Fruit fly (Drosophila melanogaster) whole organism, pupa: ENCODE data around the gene Duba.

Experiments used
- CG10348 ChIP-seq: fragments of 200-800 bp; sonication (Bioruptor generic); IDR thresholded peaks from 2 replicates; pipeline ENCODE4 v1.3.6; 2022; ENCODE audit warnings: missing biosample characterization, missing genetic modification characterization
- CG12605 ChIP-seq: fragments of 200-800 bp; sonication (Bioruptor generic); IDR thresholded peaks from 2 replicates; pipeline ENCODE4 v1.3.6; 2022; ENCODE audit warnings: missing biosample characterization, missing genetic modification characterization
- CG13204 ChIP-seq: fragments of 200-800 bp; sonication (Bioruptor generic); optimal IDR thresholded peaks from 2 replicates; lab custom pipeline; 2018; ENCODE audit warnings: missing biosample characterization, mild to moderate bottlenecking, missing genetic modification characterization, moderate library complexity
- CG14655 ChIP-seq: fragments of 200-800 bp; sonication (Bioruptor generic); optimal IDR thresholded peaks from 3 replicates; lab custom pipeline; 2017; ENCODE audit warnings: mild to moderate bottlenecking, missing biosample characterization, missing genetic modification reagents, missing genetic modification characterization
- CG15710 ChIP-seq: fragments of 200-800 bp; sonication (Bioruptor generic); optimal IDR thresholded peaks from 2 replicates; lab custom pipeline; 2018; ENCODE audit warnings: missing biosample characterization, mild to moderate bottlenecking, missing genetic modification characterization, moderate library complexity
- CG17806 ChIP-seq: fragments of 200-800 bp; sonication (Bioruptor generic); optimal IDR thresholded peaks from 2 replicates; lab custom pipeline; 2018; ENCODE audit warnings: missing biosample characterization, mild to moderate bottlenecking, missing genetic modification characterization, moderate library complexity
- CG32121 ChIP-seq: fragments of 200-800 bp; sonication (Bioruptor generic); IDR thresholded peaks from 2 replicates; pipeline ENCODE4 v1.3.6; 2022; ENCODE audit warnings: missing biosample characterization, missing genetic modification characterization
- CG34367 ChIP-seq: fragments of 200-800 bp; sonication (Bioruptor generic); optimal IDR thresholded peaks from 2 replicates; lab custom pipeline; 2018; ENCODE audit warnings: missing biosample characterization, mild to moderate bottlenecking, missing genetic modification characterization
- CG4496 ChIP-seq: fragments of 200-800 bp; sonication (Bioruptor generic); IDR thresholded peaks from 3 replicates; pipeline ENCODE4 v1.3.6; 2022; ENCODE audit warnings: missing biosample characterization, missing genetic modification characterization
- CG8159 ChIP-seq: fragments of 200-800 bp; sonication (Bioruptor generic); optimal IDR thresholded peaks from 3 replicates; lab custom pipeline; 2018; ENCODE audit warnings: missing biosample characterization, mild to moderate bottlenecking, missing genetic modification characterization, moderate library complexity
- CG8301 ChIP-seq: fragments of 200-800 bp; sonication (Bioruptor generic); optimal IDR thresholded peaks from 2 replicates; lab custom pipeline; 2018; ENCODE audit warnings: missing biosample characterization, mild to moderate bottlenecking, missing genetic modification characterization
- CG9948 ChIP-seq: fragments of 200-800 bp; sonication (Bioruptor generic); optimal IDR thresholded peaks from 2 replicates; lab custom pipeline; 2018; ENCODE audit warnings: missing biosample characterization, mild to moderate bottlenecking, missing genetic modification characterization, moderate library complexity
- D1 ChIP-seq: fragments of 200-800 bp; sonication (Bioruptor generic); optimal IDR thresholded peaks from 2 replicates; lab custom pipeline; 2018; ENCODE audit warnings: missing biosample characterization, mild to moderate bottlenecking, missing genetic modification characterization, moderate library complexity
- EcR ChIP-seq: fragments of 200-800 bp; sonication (Bioruptor generic); optimal IDR thresholded peaks from 3 replicates; lab custom pipeline; 2019; ENCODE audit warnings: missing biosample characterization, missing genetic modification characterization, mild to moderate bottlenecking, moderate library complexity, missing genetic modification reagents
- Ets98B ChIP-seq: fragments of 200-800 bp; sonication (Bioruptor generic); IDR thresholded peaks from 2 replicates; pipeline ENCODE4 v1.3.6; 2022; ENCODE audit warnings: missing biosample characterization, missing genetic modification characterization
- Pif1A ChIP-seq: fragments of 200-800 bp; sonication (Bioruptor generic); optimal IDR thresholded peaks from 3 replicates; lab custom pipeline; 2016; ENCODE audit warnings: missing biosample characterization, missing genetic modification characterization
- Pif1B ChIP-seq: fragments of 200-800 bp; sonication (Bioruptor generic); optimal IDR thresholded peaks from 3 replicates; lab custom pipeline; 2016; ENCODE audit warnings: missing biosample characterization, missing genetic modification characterization
- Snoo ChIP-seq: fragments of 200-800 bp; sonication (Bioruptor generic); optimal IDR thresholded peaks from 3 replicates; lab custom pipeline; 2017; ENCODE audit warnings: missing biosample characterization, mild to moderate bottlenecking, missing genetic modification characterization, inconsistent platforms
- fd96Ca ChIP-seq: fragments of 200-800 bp; sonication (Bioruptor generic); IDR thresholded peaks from 3 replicates; pipeline ENCODE4 v1.3.6; 2022; ENCODE audit warnings: missing biosample characterization, missing genetic modification characterization
- gl ChIP-seq: fragments of 200-800 bp; sonication (Bioruptor generic); optimal IDR thresholded peaks from 2 replicates; lab custom pipeline; 2018; ENCODE audit warnings: missing biosample characterization, mild to moderate bottlenecking, missing genetic modification characterization
- rn ChIP-seq: fragments of 200-800 bp; sonication (Bioruptor generic); IDR thresholded peaks from 2 replicates; pipeline ENCODE4 v1.3.6; 2022; ENCODE audit warnings: missing biosample characterization, missing genetic modification characterization

Duba gene

DNA sequence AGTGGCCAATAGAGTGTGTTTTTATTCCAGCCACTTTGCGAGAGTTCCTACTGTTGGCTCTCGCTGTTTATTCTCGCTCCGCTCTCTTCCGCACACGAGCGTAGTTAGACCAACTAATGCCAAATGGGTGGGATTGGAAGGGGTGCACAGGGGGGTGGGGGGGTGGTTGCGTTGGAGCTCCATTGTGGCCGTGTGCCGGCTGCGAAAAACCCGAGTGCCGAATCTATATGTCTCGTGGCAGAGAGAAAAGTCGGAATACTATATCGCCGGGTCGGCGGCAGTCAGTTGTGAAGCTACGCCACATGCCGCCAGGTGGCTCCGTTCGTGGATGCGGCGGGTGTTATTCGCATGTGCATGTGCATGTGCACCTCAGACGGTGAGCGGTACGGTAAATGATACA, 8.1 kb downstream of the Duba start:
- TF ChIP-seq CG17806 (tag; lab: Kevin White, UChicago) (no peak), CG4496 (GFP tag; lab: Robert Waterston, UW) (peak; percentile 44; the same call in 1 of the 3 replicates), Ets98B (GFP tag; lab: Robert Waterston, UW) (0 out of 2 replicates have a peak, but pooled peaks have one; percentile 8), CG32121 (GFP tag; lab: Robert Waterston, UW) (peak; percentile 28; the same call in 1 of the 2 replicates), Snoo (tag; lab: Kevin White, UChicago) (no peak), fd96Ca (0 out of 3 replicates have a peak, but pooled peaks have one; percentile 16), EcR (no peak), gl (no peak), CG14655 (no peak), CG8159 (no peak)

DNA sequence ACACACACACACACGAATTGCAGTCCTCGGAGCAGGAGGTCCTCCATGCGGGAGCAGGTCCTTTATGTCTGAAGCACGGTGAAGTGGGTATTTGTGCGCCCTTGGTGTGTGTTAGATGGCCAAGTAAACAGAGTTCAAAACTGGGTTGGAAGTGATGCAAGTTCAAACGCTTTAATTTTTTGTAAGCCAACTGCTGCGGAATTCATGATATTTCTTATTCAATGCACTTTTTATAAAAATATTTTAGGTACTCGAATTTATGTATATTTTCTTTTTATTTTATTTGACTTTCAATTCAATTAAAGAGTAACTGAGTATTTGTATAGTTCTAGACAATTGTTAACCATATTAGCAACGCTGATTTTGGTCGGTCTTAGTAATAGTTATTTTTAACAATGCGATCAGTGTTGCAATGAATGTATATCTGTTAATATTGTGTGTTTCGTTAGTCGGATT, 9.3 kb downstream of the Duba start, which contains the start of the genes CG14137 and CG46394:
CG14137 (minus strand) TSS at position 101 of the 456 bp plus-strand sequence.
CG46394 (plus strand) TSS at position 406 of the 456 bp plus-strand sequence.
- TF ChIP-seq CG8301 (tag; lab: Kevin White, UChicago) (no peak), CG15710 (tag; lab: Kevin White, UChicago) (no peak), CG4496 (GFP tag; lab: Robert Waterston, UW) (no peak), D1 (tag; lab: Kevin White, UChicago) (no peak), rn (GFP tag; lab: Robert Waterston, UW) (no peak), Pif1A (GFP tag; lab: Kevin White, UChicago) (no peak)

DNA sequence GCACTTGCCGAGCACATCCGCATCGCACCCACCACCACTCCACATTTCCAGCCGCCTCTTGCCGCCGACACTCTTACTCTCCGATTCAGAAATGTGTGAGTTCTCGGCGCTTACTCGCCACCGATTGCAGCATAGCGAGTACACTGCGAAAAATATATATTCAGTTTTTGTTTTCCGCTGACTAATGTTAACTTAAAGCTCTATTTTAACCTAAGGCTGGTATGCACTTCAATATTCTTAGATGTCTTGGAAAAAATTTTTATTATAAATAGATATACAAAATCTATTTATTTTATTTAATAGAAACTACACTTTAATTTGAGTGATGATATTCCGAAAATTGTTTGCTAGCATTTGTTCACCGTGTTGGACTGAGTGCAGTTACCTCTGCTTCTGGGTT, 10.0 kb downstream of the Duba start:
- TF ChIP-seq Snoo (tag; lab: Kevin White, UChicago) (peak; percentile 22), CG17806 (tag; lab: Kevin White, UChicago) (peak; percentile 34), CG34367 (tag; lab: Kevin White, UChicago) (peak; percentile 18), CG32121 (GFP tag; lab: Robert Waterston, UW) (no peak), EcR (peak; percentile 52), CG4496 (GFP tag; lab: Robert Waterston, UW) (0 out of 3 replicates have a peak, but pooled peaks have one; percentile 22), CG13204 (peak; percentile 29), Pif1B (peak; percentile 2), CG9948 (peak; percentile 38), Pif1A (GFP tag; lab: Kevin White, UChicago) (no peak), Ets98B (GFP tag; lab: Robert Waterston, UW) (no peak), rn (GFP tag; lab: Robert Waterston, UW) (no peak), CG14655 (peak; percentile 18), CG10348 (GFP tag; lab: Robert Waterston, UW) (no peak), CG12605 (no peak), CG8301 (tag; lab: Kevin White, UChicago) (no peak), gl (no peak), CG8159 (peak; percentile 52), fd96Ca (no peak), CG15710 (tag; lab: Kevin White, UChicago) (peak; percentile 61), D1 (tag; lab: Kevin White, UChicago) (no peak)

DNA sequence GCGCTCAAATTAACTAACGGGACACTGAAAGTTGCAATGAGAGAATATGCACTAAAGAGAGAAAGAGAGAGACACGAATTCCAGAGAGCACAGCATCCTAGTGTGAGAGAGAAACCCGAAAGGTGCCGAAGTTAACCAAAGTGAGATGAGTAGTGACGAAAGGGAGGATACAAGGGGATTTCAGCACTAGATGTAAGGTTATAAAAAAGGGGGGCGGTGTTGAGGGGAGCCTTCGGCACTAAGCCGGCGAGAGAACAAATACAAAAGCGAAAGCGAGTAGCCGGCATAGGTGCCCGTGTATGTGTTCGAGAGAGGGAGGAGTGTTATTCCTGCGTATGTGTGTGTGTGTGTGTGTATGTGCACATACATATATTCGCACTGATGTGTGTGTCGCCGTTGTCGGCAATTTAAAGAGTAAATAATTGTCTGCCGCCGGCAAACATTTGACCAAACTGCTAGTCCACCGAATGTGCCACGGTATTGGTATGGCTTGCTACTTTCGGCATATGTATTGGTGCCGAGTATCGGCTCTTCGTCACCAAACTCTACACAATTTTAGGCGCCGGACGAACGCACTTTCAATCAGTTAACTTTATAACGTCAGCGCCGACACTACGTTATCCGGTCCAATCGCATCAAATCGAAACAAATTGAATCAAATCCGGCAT, 12.5 kb downstream of the Duba start, which contains the start of gene CG7368:
CG7368 (plus strand) TSS at position 618 of the 668 bp plus-strand sequence.
- TF ChIP-seq Pif1A (GFP tag; lab: Kevin White, UChicago) (no peak), CG13204 (peak; percentile 14)
- TF ChIP-seq, all 21 proteins: peak for 1

DNA sequence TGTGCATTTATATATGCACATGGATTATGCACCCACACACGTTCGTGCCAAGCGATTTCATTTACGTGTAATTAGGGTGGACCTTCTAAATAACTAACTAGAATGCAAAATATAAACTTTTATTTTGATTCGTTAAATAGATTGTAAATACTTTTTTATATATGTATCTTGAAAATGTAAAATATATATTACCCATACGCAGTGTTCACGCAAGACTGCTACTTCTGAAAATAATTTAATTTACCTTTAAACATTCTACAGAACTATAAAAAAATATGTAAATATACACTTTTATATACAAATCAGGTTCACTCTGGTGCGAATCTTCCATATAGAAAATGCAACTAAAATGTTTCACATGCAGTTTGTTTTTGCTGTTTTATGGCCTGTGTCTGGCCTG, 15.5 kb downstream of the Duba start:
- TF ChIP-seq Snoo (tag; lab: Kevin White, UChicago) (no peak), D1 (tag; lab: Kevin White, UChicago) (no peak), CG34367 (tag; lab: Kevin White, UChicago) (peak; percentile 23), Ets98B (GFP tag; lab: Robert Waterston, UW) (peak; percentile 28; the same call in 1 of the 2 replicates), CG14655 (peak; percentile 35), CG8159 (peak; percentile 86), CG10348 (GFP tag; lab: Robert Waterston, UW) (no peak), CG4496 (GFP tag; lab: Robert Waterston, UW) (peak; percentile 55), fd96Ca (no peak), rn (GFP tag; lab: Robert Waterston, UW) (no peak), CG17806 (tag; lab: Kevin White, UChicago) (peak; percentile 35), CG9948 (peak; percentile 40), CG32121 (GFP tag; lab: Robert Waterston, UW) (peak; percentile 61), CG12605 (no peak), EcR (no peak), Pif1B (peak; percentile 3), Pif1A (GFP tag; lab: Kevin White, UChicago) (no peak), CG13204 (no peak), gl (no peak), CG15710 (tag; lab: Kevin White, UChicago) (peak; percentile 46), CG8301 (tag; lab: Kevin White, UChicago) (peak; percentile 27)

DNA sequence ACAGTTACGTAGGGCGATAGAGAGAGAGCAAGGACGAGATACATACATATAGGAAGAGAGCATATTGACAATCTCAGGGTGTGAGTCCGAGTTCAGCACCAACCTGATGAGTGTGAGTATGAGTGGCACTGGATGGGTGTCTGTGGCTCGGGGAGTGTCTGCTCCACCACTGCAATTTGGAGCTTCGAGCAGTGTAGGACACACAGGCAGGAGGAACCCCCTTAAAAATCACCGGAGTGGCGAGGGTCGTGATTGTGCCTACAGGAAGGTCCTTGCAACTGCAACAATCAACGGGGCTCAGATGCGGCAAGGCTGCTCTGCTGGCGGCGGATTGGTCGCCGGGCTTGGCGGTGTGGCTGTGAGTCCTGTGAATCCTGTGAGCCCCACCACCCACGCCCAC, 17.5 kb downstream of the Duba start:
- TF ChIP-seq CG8159 (no peak), CG13204 (peak; percentile 52), CG4496 (GFP tag; lab: Robert Waterston, UW) (no peak), CG9948 (no peak), CG12605 (no peak)
